Worm (Caenorhabditis elegans): ENCODE data around the gene AC3.5.

Gene AC3.5

DNA sequence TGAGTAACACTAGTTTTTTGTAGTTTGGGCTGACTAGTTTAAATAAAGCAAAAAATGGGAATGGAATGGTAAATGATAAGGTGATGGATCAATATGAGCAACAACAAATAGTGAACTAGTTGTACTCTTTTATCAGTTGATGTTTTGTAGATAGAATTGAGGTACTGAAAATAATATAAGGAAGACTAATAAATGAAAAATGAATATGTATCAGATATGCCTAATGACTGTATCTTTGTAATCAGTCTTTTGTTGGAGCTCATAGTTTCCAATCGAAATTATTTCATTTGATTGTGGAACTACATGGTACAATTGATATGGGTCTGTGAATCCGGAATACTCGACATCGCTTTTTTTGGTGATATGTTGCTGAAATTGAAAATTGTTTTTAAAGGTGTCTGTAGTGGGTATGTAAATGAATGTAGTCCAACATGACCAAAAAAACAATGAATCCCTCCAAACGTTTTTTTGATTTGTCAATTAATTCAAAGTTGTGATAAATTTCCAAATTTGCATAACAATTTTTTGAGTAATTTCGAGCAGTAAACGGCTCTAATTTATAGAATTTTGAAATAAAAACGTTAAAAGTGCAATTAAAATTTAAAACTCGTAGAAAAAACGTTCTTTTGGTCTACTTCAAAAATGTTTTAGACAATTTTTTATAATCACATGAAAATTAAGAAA, 21.8 kb downstream of the AC3.5 start, which contains the start of gene F15H10.12:
Gene F15H10.12, minus strand, starts transcription at position 51 of the 684 bp plus-strand sequence.
- TF ChIP-seq sma-3 (GFP tag; optimal IDR thresholded peaks at IDR 0.05) (no peak), unc-62 (GFP tag; optimal IDR thresholded peaks at IDR 0.05) (no peak), lin-11 (tag; optimal IDR thresholded peaks at IDR 0.05) (no peak), alr-1 (tag; optimal IDR thresholded peaks at IDR 0.05) (no peak), sma-9 (GFP tag; optimal IDR thresholded peaks at IDR 0.05) (no peak), sma-9 (tag; optimal IDR thresholded peaks at IDR 0.05) (no peak), fos-1 (tag; optimal IDR thresholded peaks at IDR 0.05) (no peak), blmp-1 (tag; optimal IDR thresholded peaks at IDR 0.05; ENCODE audit: insufficient read depth) (no peak), nhr-77 (tag; optimal IDR thresholded peaks at IDR 0.05) (no peak), sem-4 (tag; optimal IDR thresholded peaks at IDR 0.05) (no peak), nhr-237 (tag; optimal IDR thresholded peaks at IDR 0.05) (no peak), Y55F3AM.14 (GFP tag; optimal IDR thresholded peaks at IDR 0.05) (no peak), peb-1 (tag; optimal IDR thresholded peaks at IDR 0.05) (no peak), ama-1 (optimal IDR thresholded peaks at IDR 0.05) (no peak), mdl-1 (tag; optimal IDR thresholded peaks at IDR 0.05) (no peak)

- TF ChIP-seq mbf-1 (tag; optimal IDR thresholded peaks at IDR 0.05) = no peak
- TF ChIP-seq skn-1 (tag; optimal IDR thresholded peaks at IDR 0.05) = no peak
- no peak for TF ChIP-seq gmeb-1 (tag; optimal IDR thresholded peaks at IDR 0.05)
- no peak for TF ChIP-seq ztf-11 (tag; optimal IDR thresholded peaks at IDR 0.05)
- no peak for TF ChIP-seq aly-2 (tag; optimal IDR thresholded peaks at IDR 0.05)
- TF ChIP-seq lin-39 (tag; optimal IDR thresholded peaks at IDR 0.05) = no peak
- no peak for TF ChIP-seq R02D3.7 (tag; optimal IDR thresholded peaks at IDR 0.05)
- TF ChIP-seq nhr-129 (tag; optimal IDR thresholded peaks at IDR 0.05) = no peak
- TF ChIP-seq zag-1 (tag; optimal IDR thresholded peaks at IDR 0.05) = no peak
- TF ChIP-seq elt-1 (tag; optimal IDR thresholded peaks at IDR 0.05) = no peak
- no peak for TF ChIP-seq C34F6.9 (tag; optimal IDR thresholded peaks at IDR 0.05)
- TF ChIP-seq mdl-1 (tag; optimal IDR thresholded peaks at IDR 0.05) = no peak
- no peak for TF ChIP-seq nhr-6 (tag; optimal IDR thresholded peaks at IDR 0.05)
- no peak for TF ChIP-seq lin-13 (GFP tag; optimal IDR thresholded peaks at IDR 0.05)
- TF ChIP-seq blmp-1 (tag; optimal IDR thresholded peaks at IDR 0.05; ENCODE audit: insufficient read depth) = no peak
- TF ChIP-seq fos-1 (tag; optimal IDR thresholded peaks at IDR 0.05) = no peak
- TF ChIP-seq unc-39 (tag; optimal IDR thresholded peaks at IDR 0.05) = no peak
- no peak for TF ChIP-seq alr-1 (tag; optimal IDR thresholded peaks at IDR 0.05)
- TF ChIP-seq F13H6.1 (tag; optimal IDR thresholded peaks at IDR 0.05) = no peak
Observed at ce11 chrV:10414610-10415009, 26.3 kb downstream of the AC3.5 start, which contains the start of gene F15H10.9. F15H10.9 (minus strand) TSS chrV:10414710.

ce11 chrV:10416925-10417324, 28.6 kb downstream of the AC3.5 start, which contains the start of gene F15H10.10:
F15H10.10 (minus strand) TSS chrV:10417025.
- no peak for TF ChIP-seq lin-13 (GFP tag; optimal IDR thresholded peaks at IDR 0.05)
- no peak for TF ChIP-seq mbf-1 (tag; optimal IDR thresholded peaks at IDR 0.05)
- TF ChIP-seq nhr-129 (tag; optimal IDR thresholded peaks at IDR 0.05) = no peak
- no peak for TF ChIP-seq aly-2 (tag; optimal IDR thresholded peaks at IDR 0.05)
- TF ChIP-seq ama-1 (optimal IDR thresholded peaks at IDR 0.05) = no peak
- no peak for TF ChIP-seq snpc-4 (tag; optimal IDR thresholded peaks at IDR 0.05)
- TF ChIP-seq ztf-1 (GFP tag; conservative IDR thresholded peaks at IDR 0.05) = no peak
- TF ChIP-seq ceh-82 (tag; optimal IDR thresholded peaks at IDR 0.05) = no peak
- TF ChIP-seq Y55F3AM.14 (GFP tag; optimal IDR thresholded peaks at IDR 0.05) = no peak

- TF ChIP-seq unc-55 (GFP tag; optimal IDR thresholded peaks at IDR 0.05) = no peak
- TF ChIP-seq sma-9 (GFP tag; optimal IDR thresholded peaks at IDR 0.05) = no peak
- no peak for TF ChIP-seq sma-9 (tag; optimal IDR thresholded peaks at IDR 0.05)
- TF ChIP-seq ama-1 (optimal IDR thresholded peaks at IDR 0.05) = no peak
- no peak for TF ChIP-seq crh-2 (tag; optimal IDR thresholded peaks at IDR 0.05)
- TF ChIP-seq nhr-23 (tag; optimal IDR thresholded peaks at IDR 0.05) = no peak
- TF ChIP-seq mdl-1 (tag; optimal IDR thresholded peaks at IDR 0.05) = no peak
- TF ChIP-seq nhr-12 (tag; optimal IDR thresholded peaks at IDR 0.05) = no peak
- no peak for TF ChIP-seq lin-11 (tag; optimal IDR thresholded peaks at IDR 0.05)
- TF ChIP-seq ztf-4 (tag; optimal IDR thresholded peaks at IDR 0.05) = no peak
- no peak for TF ChIP-seq elt-1 (tag; optimal IDR thresholded peaks at IDR 0.05)
- TF ChIP-seq ztf-1 (GFP tag; conservative IDR thresholded peaks at IDR 0.05) = no peak
- TF ChIP-seq ceh-82 (tag; optimal IDR thresholded peaks at IDR 0.05) = no peak
- no peak for TF ChIP-seq Y55F3AM.14 (GFP tag; optimal IDR thresholded peaks at IDR 0.05)
- TF ChIP-seq F13H6.1 (tag; optimal IDR thresholded peaks at IDR 0.05) = no peak
Observed at ce11 chrV:10418961-10419360, 30.6 kb downstream of the AC3.5 start, which contains the start of gene F15H10.5. F15H10.5 (minus strand) TSS chrV:10419061.
